Fruit fly (Drosophila melanogaster): ENCODE results near the gene CG7950.
A peak's percentile ranks its signal among the peaks of the same experiment; 100 is the strongest.

Gene CG7950

dm6 chr3R:30043139-30043744 lies 13.4 kb upstream of the CG7950 start, which contains the start of gene Sry-delta (continued):
- TF ChIP-seq CG13296 (GFP tag; optimal IDR thresholded peaks at IDR 0.05): peak; percentile 58
- peak; percentile 58; the same call in 1 of the 3 replicates for TF ChIP-seq Mrtf (GFP tag; IDR thresholded peaks at IDR 0.05)
- peak; percentile 86 for TF ChIP-seq CG4282 (GFP tag; optimal IDR thresholded peaks at IDR 0.05)
- TF ChIP-seq TFAM (GFP tag; optimal IDR thresholded peaks at IDR 0.05): peak; percentile 13
- TF ChIP-seq Asciz (GFP tag; optimal IDR thresholded peaks at IDR 0.05): no peak
- peak; percentile 76 for TF ChIP-seq ara (GFP tag; IDR thresholded peaks at IDR 0.05)
- peak; percentile 82 for TF ChIP-seq ranshi (GFP tag; IDR thresholded peaks at IDR 0.05)
- peak; percentile 74 for TF ChIP-seq CG1602 (GFP tag; optimal IDR thresholded peaks at IDR 0.05)
- peak; percentile 67 for TF ChIP-seq CG10147 (GFP tag; optimal IDR thresholded peaks at IDR 0.05)
- peak; percentile 83 for TF ChIP-seq CG7987 (GFP tag; optimal IDR thresholded peaks at IDR 0.05)
- 0 out of 3 replicates have a peak, but pooled peaks have one; percentile 49 for TF ChIP-seq CG3726 (GFP tag; IDR thresholded peaks at IDR 0.05)
- TF ChIP-seq gro (GFP tag; optimal IDR thresholded peaks at IDR 0.05): peak; percentile 93
- TF ChIP-seq CG3163 (GFP tag; optimal IDR thresholded peaks at IDR 0.05): peak; percentile 60
- TF ChIP-seq CG2889 (GFP tag; IDR thresholded peaks at IDR 0.05): peak; percentile 55; the same call in 2 of the 3 replicates
- no peak for TF ChIP-seq yki (optimal IDR thresholded peaks at IDR 0.05)
- TF ChIP-seq CG14667 (GFP tag; IDR thresholded peaks at IDR 0.05): peak; percentile 93
- TF ChIP-seq sna (GFP tag; IDR thresholded peaks at IDR 0.05; ENCODE audit: partially characterized antibody): peak; percentile 81
- TF ChIP-seq CG1233 (GFP tag; optimal IDR thresholded peaks at IDR 0.05): peak; percentile 52
- peak; percentile 78 for TF ChIP-seq CG14441 (GFP tag; IDR thresholded peaks at IDR 0.05)
- TF ChIP-seq gce (GFP tag; IDR thresholded peaks at IDR 0.05): 0 out of 3 replicates have a peak, but pooled peaks have one; percentile 20
- peak; percentile 80 for TF ChIP-seq emc (GFP tag; optimal IDR thresholded peaks at IDR 0.05)
- TF ChIP-seq Dll (GFP tag; IDR thresholded peaks at IDR 0.05; ENCODE audit: partially characterized antibody): peak; percentile 79
- TF ChIP-seq CG2678 (tag; optimal IDR thresholded peaks at IDR 0.05): no peak
- peak; percentile 87; the same call in 3 of the 4 replicates for TF ChIP-seq Gug (GFP tag; IDR thresholded peaks at IDR 0.05)
- TF ChIP-seq CG30020 (tag; optimal IDR thresholded peaks at IDR 0.05): peak; percentile 97
- TF ChIP-seq ken (GFP tag; IDR thresholded peaks at IDR 0.05): peak; percentile 88
- TF ChIP-seq luna (GFP tag; optimal IDR thresholded peaks at IDR 0.05): peak; percentile 84
- peak; percentile 60 for TF ChIP-seq CG15696 (tag; optimal IDR thresholded peaks at IDR 0.05)
- TF ChIP-seq h (optimal IDR thresholded peaks at IDR 0.05): no peak
- peak; percentile 44 for TF ChIP-seq salm (tag; optimal IDR thresholded peaks at IDR 0.05)
- TF ChIP-seq CG4617 (GFP tag; optimal IDR thresholded peaks at IDR 0.05; ENCODE audit: borderline replicate concordance): peak; percentile 98
- peak; percentile 71 for TF ChIP-seq CG32767 (GFP tag; IDR thresholded peaks at IDR 0.05)
- TF ChIP-seq pum (GFP tag; optimal IDR thresholded peaks at IDR 0.05): peak; percentile 86
- TF ChIP-seq CG16815 (GFP tag; optimal IDR thresholded peaks at IDR 0.05): peak; percentile 42
- peak; percentile 76 for TF ChIP-seq Scr (GFP tag; IDR thresholded peaks at IDR 0.05; ENCODE audit: partially characterized antibody)
- peak; percentile 48 for TF ChIP-seq CG2202 (tag; optimal IDR thresholded peaks at IDR 0.05)
- peak; percentile 78 to 80 for TF ChIP-seq chif (GFP tag; optimal IDR thresholded peaks at IDR 0.05)
- no peak for TF ChIP-seq CG17385 (GFP tag; optimal IDR thresholded peaks at IDR 0.05)
- TF ChIP-seq corto (GFP tag; optimal IDR thresholded peaks at IDR 0.05): no peak
- peak; percentile 69 for TF ChIP-seq ttk (GFP tag; IDR thresholded peaks at IDR 0.05)
- peak; percentile 21 for TF ChIP-seq kah (GFP tag; optimal IDR thresholded peaks at IDR 0.05)
- peak; percentile 100 for TF ChIP-seq CG2116 (GFP tag; optimal IDR thresholded peaks at IDR 0.05)
- TF ChIP-seq pan (optimal IDR thresholded peaks at IDR 0.05): no peak
- TF ChIP-seq pan (GFP tag; optimal IDR thresholded peaks at IDR 0.05 in 1 of 2, IDR thresholded peaks at IDR 0.05 in 1 of 2): peak in 1 of 2 experiments; percentile 78
- no peak for TF ChIP-seq dati (GFP tag; IDR thresholded peaks at IDR 0.05)
- TF ChIP-seq CG8388 (GFP tag; optimal IDR thresholded peaks at IDR 0.05): peak; percentile 56
- peak; percentile 55 for TF ChIP-seq CG12744 (GFP tag; optimal IDR thresholded peaks at IDR 0.05)
- peak; percentile 80 for TF ChIP-seq CG18764 (GFP tag; optimal IDR thresholded peaks at IDR 0.05)
- peak; percentile 73 for TF ChIP-seq Bdp1 (GFP tag; optimal IDR thresholded peaks at IDR 0.05)
- peak; percentile 76 for TF ChIP-seq CG6791 (GFP tag; IDR thresholded peaks at IDR 0.05; ENCODE audit: partially characterized antibody)
- peak; percentile 20 for TF ChIP-seq CG3838 (GFP tag; optimal IDR thresholded peaks at IDR 0.05)
